Worm (Caenorhabditis elegans) whole organism, L1 larva: Measurements from ENCODE around the gene AC7.3.

Source experiments
- C34B4.2 ChIP-seq: sonication (generic microtip); optimal IDR thresholded peaks from 2 replicates; lab custom pipeline; 2017; ENCODE audit warnings: mild to moderate bottlenecking, missing genetic modification characterization, missing compliant biosample characterization
- F16B12.6 ChIP-seq: fragments of 150-350 bp; optimal IDR thresholded peaks from 2 replicates; lab custom pipeline; 2014; ENCODE audit warnings: missing biosample characterization, missing genetic modification characterization
- Y116A8C.19 ChIP-seq: sonication (generic microtip); optimal IDR thresholded peaks from 2 replicates; lab custom pipeline; 2016; ENCODE audit warnings: missing compliant biosample characterization, missing genetic modification characterization, borderline replicate concordance
- aha-1 ChIP-seq: fragments of 150-350 bp; optimal IDR thresholded peaks from 2 replicates; lab custom pipeline; 2014; ENCODE audit warnings: missing biosample characterization, missing genetic modification characterization
- aly-2 ChIP-seq: fragments of 150-350 bp; optimal IDR thresholded peaks from 2 replicates; lab custom pipeline; 2014; ENCODE audit warnings: missing biosample characterization, missing genetic modification characterization
- ceh-63 ChIP-seq: fragments of 200-800 bp; sonication (Bioruptor generic); optimal IDR thresholded peaks from 2 replicates; lab custom pipeline; 2018; ENCODE audit warnings: mild to moderate bottlenecking, missing genetic modification characterization, missing compliant biosample characterization
- ceh-8 ChIP-seq: fragments of 200-800 bp; sonication (Bioruptor generic); optimal IDR thresholded peaks from 2 replicates; lab custom pipeline; 2018; ENCODE audit warnings: mild to moderate bottlenecking, missing genetic modification characterization, moderate library complexity, missing compliant biosample characterization
- ceh-82 ChIP-seq, 3 experiments: fragments of 150-350 bp in 1 of 3; sonication (generic microtip) in 2 of 3; optimal IDR thresholded peaks; 2 replicates each; lab custom pipeline; 2014 to 2017; ENCODE audit warnings: missing biosample characterization in 3 of 3, missing genetic modification characterization in 3 of 3
- ceh-90 ChIP-seq: sonication (generic microtip); optimal IDR thresholded peaks from 2 replicates; lab custom pipeline; 2016; ENCODE audit warnings: missing genetic modification characterization, missing compliant biosample characterization
- ces-1 ChIP-seq: fragments of 150-350 bp; optimal IDR thresholded peaks from 2 replicates; lab custom pipeline; 2014; ENCODE audit warnings: missing biosample characterization, missing genetic modification reagents, missing genetic modification characterization
- efl-1 ChIP-seq, 4 experiments: fragments of 150-350 bp; optimal IDR thresholded peaks in 3 of 4; peaks in 1 of 4; 1 replicate in 1 of 4; 2 replicates in 3 of 4; lab custom pipeline; 2014; ENCODE audit warnings: missing biosample characterization in 2 of 4, missing genetic modification characterization in 2 of 4, missing genetic modification reagents in 2 of 4
- fkh-10 ChIP-seq: sonication (generic microtip); optimal IDR thresholded peaks from 2 replicates; lab custom pipeline; 2017; ENCODE audit warnings: missing biosample characterization, missing genetic modification reagents, missing genetic modification characterization
- fkh-4 ChIP-seq: sonication (generic microtip); optimal IDR thresholded peaks from 2 replicates; lab custom pipeline; 2016; ENCODE audit warnings: missing compliant biosample characterization, missing genetic modification characterization, borderline replicate concordance
- fos-1 ChIP-seq: fragments of 150-350 bp; optimal IDR thresholded peaks from 2 replicates; lab custom pipeline; 2014; ENCODE audit warnings: missing biosample characterization, missing genetic modification characterization
- grh-1 ChIP-seq: fragments of 200-800 bp; sonication (Bioruptor generic); IDR thresholded peaks from 2 replicates; pipeline ENCODE4 v1.3.6; 2022; ENCODE audit warnings: missing genetic modification reagents, missing genetic modification characterization, missing compliant biosample characterization
- hlh-4 ChIP-seq: sonication (generic microtip); optimal IDR thresholded peaks from 2 replicates; lab custom pipeline; 2016; ENCODE audit warnings: mild to moderate bottlenecking, missing genetic modification characterization, missing compliant biosample characterization
- irx-1 ChIP-seq: sonication (generic microtip); optimal IDR thresholded peaks from 2 replicates; lab custom pipeline; 2016; ENCODE audit warnings: missing genetic modification characterization, missing compliant biosample characterization
- lin-35 ChIP-seq, 2 experiments: fragments of 150-350 bp; optimal IDR thresholded peaks; 2 replicates each; lab custom pipeline; 2014; ENCODE audit warnings: missing biosample characterization in 2 of 2, missing genetic modification characterization in 2 of 2, missing genetic modification reagents in 2 of 2
- lsy-2 ChIP-seq, 2 experiments: fragments of 150-350 bp; optimal IDR thresholded peaks; 2 replicates each; lab custom pipeline; 2014; ENCODE audit warnings: missing biosample characterization in 2 of 2, missing genetic modification characterization in 2 of 2
- mdl-1 ChIP-seq, 2 experiments: fragments of 150-350 bp; optimal IDR thresholded peaks; 2 replicates each; lab custom pipeline; 2014 to 2017; ENCODE audit warnings: missing biosample characterization in 2 of 2, missing genetic modification characterization in 2 of 2, inconsistent platforms in 1 of 2
- mef-2 ChIP-seq: fragments of 150-350 bp; optimal IDR thresholded peaks from 2 replicates; lab custom pipeline; 2014; ENCODE audit warnings: missing biosample characterization, missing genetic modification characterization
- mep-1 ChIP-seq: fragments of 150-350 bp; optimal IDR thresholded peaks from 2 replicates; lab custom pipeline; 2014; ENCODE audit warnings: missing biosample characterization, missing genetic modification characterization
- nhr-11 ChIP-seq: fragments of 150-350 bp; optimal IDR thresholded peaks from 2 replicates; lab custom pipeline; 2014; ENCODE audit warnings: missing biosample characterization, missing genetic modification characterization
- nhr-19 ChIP-seq: fragments of 200-800 bp; sonication (Bioruptor generic); conservative IDR thresholded peaks from 2 replicates; pipeline ENCODE4 v1.3.6; 2022; ENCODE audit warnings: missing genetic modification characterization, missing compliant biosample characterization
- nhr-47 ChIP-seq: sonication (generic microtip); optimal IDR thresholded peaks from 2 replicates; lab custom pipeline; 2016; ENCODE audit warnings: mild to moderate bottlenecking, missing genetic modification characterization, moderate library complexity, missing compliant biosample characterization
- nhr-71 ChIP-seq: sonication (generic microtip); optimal IDR thresholded peaks from 2 replicates; lab custom pipeline; 2016; ENCODE audit warnings: mild to moderate bottlenecking, missing genetic modification characterization, moderate library complexity, missing compliant biosample characterization
- nhr-77 ChIP-seq: fragments of 150-350 bp; optimal IDR thresholded peaks from 2 replicates; lab custom pipeline; 2014; ENCODE audit warnings: missing biosample characterization, missing genetic modification characterization
- nhr-84 ChIP-seq: sonication (generic microtip); optimal IDR thresholded peaks from 2 replicates; lab custom pipeline; 2017; ENCODE audit warnings: missing biosample characterization, missing genetic modification characterization
- pag-3 ChIP-seq: sonication (generic microtip); optimal IDR thresholded peaks from 2 replicates; lab custom pipeline; 2017; ENCODE audit warnings: missing genetic modification characterization, mild to moderate bottlenecking, missing compliant biosample characterization, antibody characterized with exemption, borderline replicate concordance; ENCODE audit not compliant: insufficient read depth
- pqm-1 ChIP-seq: sonication (generic microtip); optimal IDR thresholded peaks from 3 replicates; lab custom pipeline; 2017; ENCODE audit warnings: missing biosample characterization, missing genetic modification characterization
- rnt-1 ChIP-seq: sonication (generic microtip); optimal IDR thresholded peaks from 2 replicates; lab custom pipeline; 2016; ENCODE audit warnings: mild to moderate bottlenecking, missing genetic modification characterization, moderate library complexity, missing compliant biosample characterization
- snpc-4 ChIP-seq: fragments of 150-350 bp; optimal IDR thresholded peaks from 2 replicates; lab custom pipeline; 2014; ENCODE audit warnings: missing biosample characterization, missing genetic modification characterization
- sptf-1 ChIP-seq: fragments of 150-350 bp; optimal IDR thresholded peaks from 2 replicates; lab custom pipeline; 2014; ENCODE audit warnings: missing biosample characterization, missing genetic modification characterization
- tbx-2 ChIP-seq: sonication (generic microtip); optimal IDR thresholded peaks from 2 replicates; lab custom pipeline; 2016; ENCODE audit warnings: missing genetic modification characterization, missing compliant biosample characterization
- unc-86 ChIP-seq: sonication (generic microtip); optimal IDR thresholded peaks from 2 replicates; lab custom pipeline; 2016; ENCODE audit warnings: missing genetic modification characterization, missing compliant biosample characterization
- vab-15 ChIP-seq: sonication (generic microtip); optimal IDR thresholded peaks from 2 replicates; lab custom pipeline; 2017; ENCODE audit warnings: missing genotype, mild to moderate bottlenecking, missing genetic modification characterization, missing compliant biosample characterization
- zag-1 ChIP-seq: fragments of 150-350 bp; optimal IDR thresholded peaks from 2 replicates; lab custom pipeline; 2014; ENCODE audit warnings: missing biosample characterization, missing genetic modification characterization
- ztf-11 ChIP-seq, 2 experiments: sonication (generic microtip); optimal IDR thresholded peaks; 2 replicates each; lab custom pipeline; 2016 to 2017; ENCODE audit warnings: missing genetic modification characterization in 2 of 2, missing biosample characterization in 1 of 2, missing compliant biosample characterization in 1 of 2
- ztf-4 ChIP-seq: fragments of 150-350 bp; optimal IDR thresholded peaks from 2 replicates; lab custom pipeline; 2014; ENCODE audit warnings: missing biosample characterization, missing genetic modification characterization

The AC7.3 gene

DNA sequence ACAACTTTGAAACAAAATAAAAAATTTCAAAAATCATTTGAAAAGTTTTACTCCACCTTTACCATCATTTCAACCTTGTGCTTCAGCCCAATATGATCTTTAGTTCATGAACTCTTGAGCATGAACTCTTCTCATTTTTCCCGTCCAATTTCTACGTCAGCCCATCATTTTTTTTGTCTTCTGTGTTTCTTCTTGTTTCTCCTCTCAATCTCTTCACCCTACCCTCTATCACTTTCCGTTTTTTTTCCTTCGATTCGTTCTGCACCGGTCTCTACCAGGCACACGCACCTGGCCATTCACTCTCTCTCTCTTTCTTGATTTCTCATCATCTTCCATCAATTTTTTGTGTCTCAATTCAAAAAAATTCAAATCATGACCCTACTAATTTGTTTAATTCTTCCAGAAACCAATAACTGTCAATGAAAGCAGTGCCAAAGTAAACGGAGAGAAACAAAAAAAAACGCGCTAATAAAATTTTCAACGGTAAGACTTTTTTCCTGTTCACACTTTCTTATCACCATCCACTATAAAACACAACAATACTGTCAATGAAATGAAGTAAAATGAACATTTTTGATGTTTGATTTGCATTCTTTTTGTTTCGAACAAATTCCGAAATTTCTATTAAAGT lies 28.6 kb upstream of the AC7.3 start, which contains the start of gene pygo-1 (continued):
- TF ChIP-seq mep-1 (tag; lab: Kevin White, UChicago) (peak; percentile 16), nhr-71 (tag; lab: Kevin White, UChicago) (peak; percentile 32), fkh-4 (tag; lab: Kevin White, UChicago) (no peak), lsy-2 (tag; optimal IDR thresholded peaks at IDR 0.05; lab: Kevin White, UChicago) (peak in 1 of 2 experiments; percentile 20), mef-2 (tag; lab: Kevin White, UChicago) (no peak), pqm-1 (tag; lab: Kevin White, UChicago) (no peak), nhr-11 (tag; lab: Kevin White, UChicago) (no peak), ceh-82 (tag; optimal IDR thresholded peaks at IDR 0.05; lab: Kevin White, UChicago) (no peak), nhr-84 (tag; lab: Kevin White, UChicago) (no peak), sptf-1 (tag; lab: Kevin White, UChicago) (no peak), efl-1 (optimal IDR thresholded peaks at IDR 0.05; lab: Kevin White, UChicago) (no peak), efl-1 (GFP tag; optimal IDR thresholded peaks at IDR 0.05 in 1 of 2; lab: Kevin White, UChicago) (peak in 1 of 2 experiments; percentile 86), rnt-1 (tag; lab: Kevin White, UChicago) (peak; percentile 41), ceh-63 (GFP tag; lab: Kevin White, UChicago) (no peak), F16B12.6 (tag; lab: Kevin White, UChicago) (no peak), nhr-77 (no peak), fkh-10 (GFP tag; lab: Kevin White, UChicago) (no peak), lin-35 (GFP tag; optimal IDR thresholded peaks at IDR 0.05; lab: Kevin White, UChicago) (no peak), aly-2 (no peak), fos-1 (tag; lab: Kevin White, UChicago) (no peak), ztf-11 (tag; optimal IDR thresholded peaks at IDR 0.05; lab: Kevin White, UChicago) (no peak), vab-15 (tag; lab: Kevin White, UChicago) (no peak), tbx-2 (tag; lab: Kevin White, UChicago) (no peak), pag-3 (tag; lab: Kevin White, UChicago) (no peak), mdl-1 (tag; optimal IDR thresholded peaks at IDR 0.05; lab: Kevin White, UChicago) (no peak), grh-1 (GFP tag; lab: Robert Waterston, UW) (no peak), irx-1 (no peak), aha-1 (tag; lab: Kevin White, UChicago) (no peak), hlh-4 (tag; lab: Kevin White, UChicago) (no peak)

DNA sequence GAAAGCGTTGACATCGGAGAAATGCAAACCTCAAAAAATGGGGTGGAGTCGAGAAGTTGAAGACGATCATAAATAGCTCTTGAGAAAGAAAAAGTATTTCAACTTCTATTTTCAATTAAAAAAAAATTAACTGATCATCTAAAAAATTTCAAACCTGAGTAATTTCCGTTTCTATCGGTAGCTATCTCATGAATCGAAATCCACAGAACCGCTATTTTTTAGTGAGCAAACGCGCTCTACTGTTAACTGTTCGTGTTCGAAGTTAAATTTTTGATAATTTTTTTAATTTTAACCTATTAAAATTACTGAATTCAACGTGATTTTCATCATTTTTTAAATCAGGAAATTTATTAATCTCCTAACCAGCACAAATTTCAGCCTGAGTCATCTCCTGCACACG lies 27.8 kb upstream of the AC7.3 start:
- no peak for TF ChIP-seq ztf-4 (tag; lab: Kevin White, UChicago)
- TF ChIP-seq snpc-4 (tag; lab: Kevin White, UChicago), result no peak
- TF ChIP-seq mep-1 (tag; lab: Kevin White, UChicago), result no peak
- TF ChIP-seq mdl-1 (tag; optimal IDR thresholded peaks at IDR 0.05; lab: Kevin White, UChicago), result no peak
- TF ChIP-seq ceh-90 (tag; lab: Kevin White, UChicago), result no peak
- TF ChIP-seq nhr-11 (tag; lab: Kevin White, UChicago), result no peak
- peak in 1 of 2 experiments; percentile 13 for TF ChIP-seq efl-1 (optimal IDR thresholded peaks at IDR 0.05; lab: Kevin White, UChicago)
- no peak for TF ChIP-seq efl-1 (GFP tag; optimal IDR thresholded peaks at IDR 0.05 in 1 of 2; lab: Kevin White, UChicago)
- TF ChIP-seq nhr-19, result no peak

DNA sequence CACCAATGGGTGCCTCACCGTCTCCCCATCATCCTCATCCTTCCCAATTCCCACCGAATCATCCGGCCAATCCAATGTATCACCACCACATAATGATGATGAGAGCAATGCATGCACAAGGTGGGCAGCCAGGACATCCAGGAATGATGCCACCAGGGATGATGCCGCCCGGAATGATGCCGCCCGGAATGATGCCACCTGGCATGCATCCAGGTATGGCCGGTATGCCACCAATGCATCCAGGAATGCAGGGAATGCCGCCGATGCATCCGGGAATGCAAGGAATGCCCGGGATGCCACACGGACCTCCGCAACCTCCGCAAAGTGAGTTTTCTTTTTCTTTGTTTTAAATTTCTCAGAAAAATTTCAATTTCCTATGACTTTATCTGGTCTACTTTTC lies 25.9 kb upstream of the AC7.3 start:
- TF ChIP-seq nhr-11 (tag; lab: Kevin White, UChicago) (no peak), nhr-47 (no peak), zag-1 (tag; lab: Kevin White, UChicago) (no peak), Y116A8C.19 (tag; lab: Kevin White, UChicago) (no peak), tbx-2 (tag; lab: Kevin White, UChicago) (no peak), irx-1 (no peak), ceh-8 (no peak), C34B4.2 (no peak), snpc-4 (tag; lab: Kevin White, UChicago) (no peak), ces-1 (GFP tag; lab: Kevin White, UChicago) (no peak), lsy-2 (tag; optimal IDR thresholded peaks at IDR 0.05; lab: Kevin White, UChicago) (no peak), unc-86 (tag; lab: Kevin White, UChicago) (no peak)
